Fruit fly (Drosophila melanogaster): Measurements from ENCODE around the gene Samuel.
A peak's percentile ranks its signal among the peaks of the same experiment; 100 is the strongest.

Gene Samuel

dm6 chr2L:11041785-11042184, 25.0 kb downstream of the Samuel start:
- TF ChIP-seq aop (GFP tag; IDR thresholded peaks at IDR 0.05) (no peak), Drgx (GFP tag; IDR thresholded peaks at IDR 0.05) (peak; percentile 14; the same call in 1 of the 2 replicates)

- TF ChIP-seq jumu (GFP tag; optimal IDR thresholded peaks at IDR 0.05) (no peak), pum (GFP tag; optimal IDR thresholded peaks at IDR 0.05) (no peak), NK7.1 (GFP tag; optimal IDR thresholded peaks at IDR 0.05) (no peak), crol (GFP tag; IDR thresholded peaks at IDR 0.05) (no peak), Ets65A (GFP tag) (no peak), ato (GFP tag; IDR thresholded peaks at IDR 0.05; ENCODE audit: partially characterized antibody) (no peak), CG2875 (GFP tag; optimal IDR thresholded peaks at IDR 0.05) (no peak), CG16813 (GFP tag; IDR thresholded peaks at IDR 0.05; ENCODE audit: partially characterized antibody) (no peak), Tbp (GFP tag; optimal IDR thresholded peaks at IDR 0.05) (no peak), dan (GFP tag; IDR thresholded peaks at IDR 0.05) (no peak), chif (GFP tag; optimal IDR thresholded peaks at IDR 0.05) (no peak), CG4707 (GFP tag; optimal IDR thresholded peaks at IDR 0.05) (no peak), CG3726 (GFP tag; IDR thresholded peaks at IDR 0.05) (no peak), CG30403 (GFP tag; optimal IDR thresholded peaks at IDR 0.05) (no peak), Vsx1 (GFP tag; optimal IDR thresholded peaks at IDR 0.05) (no peak), CG7357 (GFP tag; IDR thresholded peaks at IDR 0.05) (no peak), nerfin-2 (GFP tag; IDR thresholded peaks at IDR 0.05; ENCODE audit: partially characterized antibody) (no peak), amos (GFP tag; IDR thresholded peaks at IDR 0.05; ENCODE audit: partially characterized antibody) (no peak), CG12071 (GFP tag; optimal IDR thresholded peaks at IDR 0.05) (no peak), danr (GFP tag; IDR thresholded peaks at IDR 0.05) (no peak)
Observed at dm6 chr2L:11041074-11041473, 25.7 kb downstream of the Samuel start.

DNA sequence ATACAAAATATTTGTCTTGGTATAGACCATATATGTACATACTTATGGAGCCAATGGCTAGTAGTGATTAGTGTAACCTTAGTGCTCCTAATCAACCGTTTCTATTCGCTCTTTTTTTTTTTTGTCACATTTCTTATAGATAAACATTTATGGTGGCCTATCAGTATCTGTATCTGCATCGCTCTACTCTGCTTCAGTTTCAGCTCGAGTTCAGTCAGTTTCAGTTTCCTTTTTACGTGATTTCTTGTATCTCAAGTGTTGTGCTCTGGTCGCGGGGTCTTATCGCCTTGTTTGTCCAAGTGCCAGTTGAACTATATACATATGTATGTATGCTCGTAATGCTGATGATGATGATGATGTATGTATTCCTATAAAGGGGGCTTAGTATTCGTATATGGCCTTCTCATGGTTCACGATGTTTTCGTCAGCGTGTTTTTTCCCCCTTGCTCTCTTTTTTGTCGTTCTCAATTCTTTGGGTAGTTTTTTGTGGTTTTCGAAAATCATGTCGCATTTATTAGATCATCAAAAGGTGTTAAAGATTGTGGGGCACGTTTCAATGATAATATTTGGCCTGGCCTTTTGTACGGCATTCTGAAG, 27.2 kb downstream of the Samuel start:
- no peak for TF ChIP-seq CG4820 (GFP tag; optimal IDR thresholded peaks at IDR 0.05)
- TF ChIP-seq chm (GFP tag; IDR thresholded peaks at IDR 0.05): peak; percentile 30; the same call in 1 of the 2 replicates
- peak; percentile 70 for TF ChIP-seq CG10274 (GFP tag; optimal IDR thresholded peaks at IDR 0.05)
- TF ChIP-seq sug (tag; optimal IDR thresholded peaks at IDR 0.05): peak; percentile 77
- TF ChIP-seq Trl (optimal IDR thresholded peaks at IDR 0.05): peak in 1 of 2 experiments; percentile 6
- no peak for TF ChIP-seq Trl (GFP tag; optimal IDR thresholded peaks at IDR 0.05)
- TF ChIP-seq exex (tag; optimal IDR thresholded peaks at IDR 0.05): peak; percentile 46
- peak; percentile 1 for TF ChIP-seq CG15514 (GFP tag; optimal IDR thresholded peaks at IDR 0.05)
- peak; percentile 35 for TF ChIP-seq cg (GFP tag; optimal IDR thresholded peaks at IDR 0.05)
- TF ChIP-seq mirr (GFP tag; optimal IDR thresholded peaks at IDR 0.05): peak; percentile 65
- TF ChIP-seq CG2199 (GFP tag; IDR thresholded peaks at IDR 0.05): 0 out of 3 replicates have a peak, but pooled peaks have one; percentile 33
- no peak for TF ChIP-seq CG31365 (tag; optimal IDR thresholded peaks at IDR 0.05)
- no peak for TF ChIP-seq NfI (GFP tag; optimal IDR thresholded peaks at IDR 0.05)
- TF ChIP-seq Hmr (GFP tag; optimal IDR thresholded peaks at IDR 0.05): peak; percentile 22
- TF ChIP-seq stwl (tag; optimal IDR thresholded peaks at IDR 0.05): no peak
- no peak for TF ChIP-seq lov (optimal IDR thresholded peaks at IDR 0.05)
- TF ChIP-seq lov (GFP tag; IDR thresholded peaks at IDR 0.05): no peak
- no peak for TF ChIP-seq Gug (GFP tag; IDR thresholded peaks at IDR 0.05)
- TF ChIP-seq kni (GFP tag; optimal IDR thresholded peaks at IDR 0.05): peak; percentile 31
- peak; percentile 48 for TF ChIP-seq D19A (tag; optimal IDR thresholded peaks at IDR 0.05)
- TF ChIP-seq CG2678 (tag; optimal IDR thresholded peaks at IDR 0.05): peak; percentile 12
- TF ChIP-seq CG17612 (GFP tag; IDR thresholded peaks at IDR 0.05): no peak
- TF ChIP-seq CG16863 (GFP tag; optimal IDR thresholded peaks at IDR 0.05): no peak
- TF ChIP-seq Hr78 (GFP tag; optimal IDR thresholded peaks at IDR 0.05): peak in 1 of 2 experiments; percentile 90
- TF ChIP-seq Deaf1 (tag; optimal IDR thresholded peaks at IDR 0.05): peak; percentile 21
- TF ChIP-seq zen (tag; optimal IDR thresholded peaks at IDR 0.05): no peak
- TF ChIP-seq GATAe (GFP tag; conservative IDR thresholded peaks at IDR 0.05): peak; percentile 50; the same call in 1 of the 2 replicates

Measured in whole organism, embryonic.